Worm (Caenorhabditis elegans) whole organism, late embryonic: Measurements from ENCODE around the gene mdt-20.
A peak's percentile ranks its signal among the peaks of the same experiment; 100 is the strongest.
"Not testable (repeated sequence)": the region's sequence is repeated elsewhere in the genome, so short reads cannot be mapped to it uniquely, and the experiment has no call there.

Source experiments
- C08G9.2 ChIP-seq: sonication (generic microtip); optimal IDR thresholded peaks from 2 replicates; lab custom pipeline; 2016; ENCODE audit warnings: mild to moderate bottlenecking, missing genetic modification characterization, moderate library complexity, missing compliant biosample characterization
- C38D4.7 ChIP-seq: fragments of 200-800 bp; sonication (Bioruptor generic); optimal IDR thresholded peaks from 2 replicates; lab custom pipeline; 2018; ENCODE audit warnings: mild to moderate bottlenecking, missing genetic modification characterization, moderate library complexity, missing compliant biosample characterization
- T23F11.4 ChIP-seq: fragments of 200-800 bp; sonication (Bioruptor generic); optimal IDR thresholded peaks from 2 replicates; lab custom pipeline; 2018; ENCODE audit warnings: mild to moderate bottlenecking, missing genetic modification characterization, missing compliant biosample characterization
- Y22D7AL.16 ChIP-seq: sonication (generic microtip); optimal IDR thresholded peaks from 2 replicates; lab custom pipeline; 2016; ENCODE audit warnings: missing genetic modification characterization, missing compliant biosample characterization
- ceh-2 ChIP-seq: sonication (generic microtip); optimal IDR thresholded peaks from 2 replicates; lab custom pipeline; 2016; ENCODE audit warnings: missing genotype, missing genetic modification characterization, missing compliant biosample characterization
- ceh-45 ChIP-seq: fragments of 200-800 bp; sonication (Bioruptor generic); IDR thresholded peaks from 2 replicates; pipeline ENCODE4 v1.3.6; 2022; ENCODE audit warnings: missing genetic modification reagents, missing genetic modification characterization, missing compliant biosample characterization
- dve-1 ChIP-seq: sonication (generic microtip); optimal IDR thresholded peaks from 2 replicates; lab custom pipeline; 2017; ENCODE audit warnings: antibody characterized with exemption, mild to moderate bottlenecking, missing genetic modification characterization, missing compliant biosample characterization
- elt-2 ChIP-seq: sonication (generic microtip); optimal IDR thresholded peaks from 2 replicates; lab custom pipeline; 2016; ENCODE audit warnings: missing genetic modification reagents, missing genetic modification characterization, missing compliant biosample characterization
- eyg-1 ChIP-seq: sonication (generic microtip); optimal IDR thresholded peaks from 2 replicates; lab custom pipeline; 2016; ENCODE audit warnings: missing genotype, missing genetic modification characterization, missing compliant biosample characterization
- fkh-10 ChIP-seq: fragments of 150-350 bp; optimal IDR thresholded peaks from 2 replicates; lab custom pipeline; 2014; ENCODE audit warnings: missing biosample characterization, missing genetic modification reagents, missing genetic modification characterization
- gmeb-2 ChIP-seq: sonication (generic microtip); optimal IDR thresholded peaks from 2 replicates; lab custom pipeline; 2016; ENCODE audit warnings: missing genetic modification characterization, inconsistent platforms, missing compliant biosample characterization
- hlh-6 ChIP-seq: sonication (generic microtip); optimal IDR thresholded peaks from 2 replicates; lab custom pipeline; 2016; ENCODE audit warnings: missing genotype, missing genetic modification characterization, missing compliant biosample characterization
- hlh-8 ChIP-seq: sonication (generic microtip); optimal IDR thresholded peaks from 2 replicates; lab custom pipeline; 2016; ENCODE audit warnings: missing genotype, missing genetic modification characterization, missing compliant biosample characterization
- lim-6 ChIP-seq: sonication (generic microtip); optimal IDR thresholded peaks from 2 replicates; lab custom pipeline; 2016; ENCODE audit warnings: missing genetic modification characterization, missing compliant biosample characterization
- lin-11 ChIP-seq: fragments of 200-800 bp; sonication (Bioruptor generic); optimal IDR thresholded peaks from 2 replicates; lab custom pipeline; 2018; ENCODE audit warnings: mild to moderate bottlenecking, missing genetic modification characterization, missing compliant biosample characterization
- madf-2 ChIP-seq: sonication (generic microtip); optimal IDR thresholded peaks from 2 replicates; lab custom pipeline; 2017; ENCODE audit warnings: missing genetic modification characterization, missing compliant biosample characterization
- nhr-11 ChIP-seq: fragments of 150-350 bp; optimal IDR thresholded peaks from 2 replicates; lab custom pipeline; 2014; ENCODE audit warnings: missing biosample characterization, missing genetic modification characterization
- nhr-232 ChIP-seq: sonication (generic microtip); optimal IDR thresholded peaks from 2 replicates; lab custom pipeline; 2016; ENCODE audit warnings: missing genetic modification characterization, missing compliant biosample characterization
- odd-2 ChIP-seq: sonication (generic microtip); optimal IDR thresholded peaks from 2 replicates; lab custom pipeline; 2017; ENCODE audit warnings: antibody characterized with exemption, mild to moderate bottlenecking, missing genetic modification characterization, missing compliant biosample characterization
- pag-3 ChIP-seq: sonication (generic microtip); optimal IDR thresholded peaks from 2 replicates; lab custom pipeline; 2016; ENCODE audit warnings: missing compliant biosample characterization, missing genetic modification characterization, borderline replicate concordance
- pax-1 ChIP-seq: fragments of 150-350 bp; optimal IDR thresholded peaks from 2 replicates; lab custom pipeline; 2014; ENCODE audit warnings: missing biosample characterization, missing genetic modification characterization
- pqm-1 ChIP-seq: sonication (generic microtip); optimal IDR thresholded peaks from 2 replicates; lab custom pipeline; 2016; ENCODE audit warnings: missing genetic modification characterization, missing compliant biosample characterization
- pros-1 ChIP-seq: fragments of 150-350 bp; optimal IDR thresholded peaks from 2 replicates; lab custom pipeline; 2014; ENCODE audit warnings: missing biosample characterization, missing genetic modification reagents, missing genetic modification characterization
- ref-2 ChIP-seq: sonication (generic microtip); optimal IDR thresholded peaks from 2 replicates; lab custom pipeline; 2016; ENCODE audit warnings: missing genetic modification characterization, missing compliant biosample characterization
- sox-4 ChIP-seq: sonication (generic microtip); optimal IDR thresholded peaks from 2 replicates; lab custom pipeline; 2017; ENCODE audit warnings: mild to moderate bottlenecking, missing genetic modification characterization, inconsistent platforms, missing compliant biosample characterization
- syd-9 ChIP-seq: sonication (generic microtip); optimal IDR thresholded peaks from 2 replicates; lab custom pipeline; 2016; ENCODE audit warnings: mild to moderate bottlenecking, missing genetic modification characterization, moderate library complexity, missing compliant biosample characterization
- ttx-3 ChIP-seq: sonication (generic microtip); optimal IDR thresholded peaks from 2 replicates; lab custom pipeline; 2016; ENCODE audit warnings: missing genetic modification reagents, missing genetic modification characterization, missing compliant biosample characterization
- unc-3 ChIP-seq, 2 experiments: fragments of 200-800 bp in 1 of 2; sonication (Bioruptor generic) in 1 of 2; sonication (generic microtip) in 1 of 2; conservative IDR thresholded peaks in 1 of 2; optimal IDR thresholded peaks in 1 of 2; 2 replicates each; pipeline versions ENCODE4 v1.3.6 to Lab custom; 2016 to 2022; ENCODE audit warnings: missing compliant biosample characterization in 2 of 2, missing genetic modification characterization in 2 of 2, missing genetic modification reagents in 1 of 2
- unc-42 ChIP-seq: sonication (generic microtip); optimal IDR thresholded peaks from 2 replicates; lab custom pipeline; 2016; ENCODE audit warnings: missing genotype, missing genetic modification characterization, missing compliant biosample characterization
- unc-55 ChIP-seq: sonication (generic microtip); optimal IDR thresholded peaks from 2 replicates; lab custom pipeline; 2017; ENCODE audit warnings: missing biosample characterization, missing genetic modification reagents, missing genetic modification characterization
- unc-86 ChIP-seq: sonication (generic microtip); optimal IDR thresholded peaks from 2 replicates; lab custom pipeline; 2016; ENCODE audit warnings: missing genetic modification characterization, missing compliant biosample characterization

The mdt-20 gene

DNA sequence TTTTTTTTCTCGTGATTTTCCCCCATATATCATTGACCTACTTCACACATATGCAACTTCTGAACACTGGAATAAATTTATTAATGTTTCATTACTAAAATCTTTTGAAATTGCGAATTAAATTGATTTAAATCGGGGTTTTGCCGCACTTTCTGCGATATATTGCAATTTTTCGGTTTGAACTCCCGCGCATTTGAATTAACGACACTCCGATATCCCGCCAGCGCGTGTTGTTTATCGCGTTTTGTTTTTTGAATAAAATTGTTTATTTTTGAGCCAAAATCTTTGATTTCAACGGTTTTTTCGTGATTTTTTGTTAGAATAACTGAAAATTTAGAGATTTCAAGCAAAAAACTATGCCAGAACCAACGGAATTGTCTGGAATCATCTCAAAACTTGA lies 9.9 kb upstream of the mdt-20 start, which contains the start of gene Y104H12D.2:
Y104H12D.2 (plus strand) TSS at position 340 of the 400 bp plus-strand sequence.
- no peak for TF ChIP-seq nhr-11 (tag; lab: Kevin White, UChicago)
- TF ChIP-seq unc-42 (tag; lab: Kevin White, UChicago), result peak; percentile 32

DNA sequence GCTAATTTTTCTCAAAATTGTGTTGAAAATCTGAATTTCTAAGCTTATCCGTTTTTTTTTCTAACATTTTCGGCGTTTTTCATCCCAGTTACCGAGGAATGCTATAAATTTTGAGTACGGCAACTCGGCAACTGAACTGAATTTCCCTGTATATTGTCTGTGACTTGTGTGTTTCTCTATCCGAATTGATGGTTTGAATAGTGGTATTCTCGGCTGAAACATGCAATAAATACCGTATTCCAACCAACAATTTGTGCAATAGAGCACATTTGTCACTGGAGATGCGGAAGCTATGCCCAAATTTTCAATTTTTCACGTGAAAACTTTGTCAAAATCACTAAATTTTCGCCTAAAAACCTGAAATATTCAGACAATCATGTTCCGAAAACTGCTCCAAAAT lies 5.3 kb upstream of the mdt-20 start, which contains the start of gene rmif-2:
rmif-2 (plus strand) TSS at position 301 of the 400 bp plus-strand sequence.
- not testable (repeated sequence) for TF ChIP-seq fkh-10; unc-3 (GFP tag; conservative IDR thresholded peaks at IDR 0.05; lab: Robert Waterston, UW); unc-3 (tag; optimal IDR thresholded peaks at IDR 0.05; lab: Kevin White, UChicago); Y22D7AL.16 (tag; lab: Kevin White, UChicago)

DNA sequence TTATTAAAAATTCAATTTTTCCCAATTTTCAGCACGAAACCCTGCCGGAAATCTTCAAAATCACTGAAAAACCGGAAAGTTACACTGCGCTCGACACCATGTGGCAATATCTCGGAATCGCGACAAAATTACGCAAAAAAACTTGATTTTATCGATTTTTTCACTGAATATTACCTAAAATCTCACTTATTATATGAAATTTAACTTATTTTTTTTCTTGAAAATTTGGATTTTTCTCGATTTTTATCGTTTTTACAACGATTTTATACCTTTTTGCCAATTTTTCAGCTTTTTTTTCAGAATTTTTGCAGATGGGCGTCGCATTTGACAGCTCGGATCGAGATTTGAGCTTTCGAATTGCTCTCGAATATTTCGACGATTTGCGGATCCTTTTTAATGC lies 5.2 kb downstream of the mdt-20 start, which contains the start of gene spl-3:
spl-3 (plus strand) TSS at position 301 of the 400 bp plus-strand sequence.
- no peak for TF ChIP-seq eyg-1 (tag; lab: Kevin White, UChicago)
- TF ChIP-seq sox-4 (tag; lab: Kevin White, UChicago), result no peak
- no peak for TF ChIP-seq madf-2
- no peak for TF ChIP-seq ttx-3 (tag; lab: Kevin White, UChicago)
- no peak for TF ChIP-seq pros-1 (tag; lab: Kevin White, UChicago)
- TF ChIP-seq hlh-8, result no peak
- no peak for TF ChIP-seq lim-6 (tag; lab: Kevin White, UChicago)
- TF ChIP-seq pqm-1 (tag; lab: Kevin White, UChicago), result no peak
- no peak for TF ChIP-seq dve-1 (tag; lab: Kevin White, UChicago)
- TF ChIP-seq unc-55 (GFP tag; lab: Kevin White, UChicago), result no peak
- TF ChIP-seq fkh-10, result no peak
- no peak for TF ChIP-seq pax-1 (tag; lab: Kevin White, UChicago)
- TF ChIP-seq, all 69 proteins: peak for 0

DNA sequence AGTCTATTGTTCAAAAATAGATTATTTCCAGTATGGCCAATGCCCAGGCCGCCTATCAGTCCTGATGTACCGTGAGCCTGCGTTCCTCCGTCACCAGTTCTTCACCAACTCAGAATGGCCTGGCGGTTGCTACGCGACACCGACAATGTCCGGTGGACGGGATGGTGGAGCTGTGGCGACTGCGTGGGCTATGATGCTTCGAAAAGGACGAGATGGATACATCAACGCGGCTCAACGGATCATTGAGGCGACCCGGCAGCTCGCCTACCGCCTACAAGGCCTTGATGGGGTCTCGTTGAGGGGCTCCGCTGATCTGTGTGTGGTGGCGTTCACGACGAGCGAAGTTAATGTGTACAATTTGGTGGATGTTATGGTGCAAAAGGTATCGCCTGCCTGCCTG lies 11.9 kb downstream of the mdt-20 start:
- TF ChIP-seq hlh-6 (tag; lab: Kevin White, UChicago) (no peak), pag-3 (tag; lab: Kevin White, UChicago) (no peak), elt-2 (tag; lab: Kevin White, UChicago) (no peak), ceh-45 (no peak), gmeb-2 (tag; lab: Kevin White, UChicago) (no peak), madf-2 (no peak), unc-86 (tag; lab: Kevin White, UChicago) (no peak), nhr-11 (tag; lab: Kevin White, UChicago) (no peak), syd-9 (no peak), fkh-10 (no peak), ref-2 (tag; lab: Kevin White, UChicago) (no peak), T23F11.4 (GFP tag; lab: Kevin White, UChicago) (no peak), lin-11 (tag; lab: Kevin White, UChicago) (no peak), C38D4.7 (GFP tag; lab: Kevin White, UChicago) (no peak), Y22D7AL.16 (tag; lab: Kevin White, UChicago) (no peak), ceh-2 (no peak), odd-2 (tag; lab: Kevin White, UChicago) (no peak)

DNA sequence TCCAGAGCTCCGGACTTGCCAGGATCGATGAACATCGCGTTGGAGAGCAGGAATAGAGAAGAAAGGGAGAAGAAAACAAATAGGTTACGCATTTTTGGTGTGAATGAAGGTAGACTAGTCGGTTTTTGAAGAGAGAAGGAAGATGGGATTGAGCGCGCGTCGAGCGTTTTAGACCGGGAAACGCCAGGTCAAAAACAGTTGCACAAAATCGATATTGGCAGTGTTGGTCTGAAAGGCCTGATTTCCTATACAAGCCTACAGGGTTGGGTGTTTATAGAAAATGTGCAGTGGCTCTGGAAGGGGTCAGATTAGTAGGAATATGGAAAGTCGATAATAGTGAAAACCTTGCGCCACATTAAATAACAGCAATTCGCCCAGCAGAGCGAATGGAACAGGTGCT lies 17.3 kb downstream of the mdt-20 start, which contains the start of gene dsl-2:
dsl-2 (minus strand) TSS at position 101 of the 400 bp plus-strand sequence.
- TF ChIP-seq C08G9.2 (tag; lab: Kevin White, UChicago) (no peak), odd-2 (tag; lab: Kevin White, UChicago) (no peak)
- TF ChIP-seq, all 69 proteins: peak for 0

DNA sequence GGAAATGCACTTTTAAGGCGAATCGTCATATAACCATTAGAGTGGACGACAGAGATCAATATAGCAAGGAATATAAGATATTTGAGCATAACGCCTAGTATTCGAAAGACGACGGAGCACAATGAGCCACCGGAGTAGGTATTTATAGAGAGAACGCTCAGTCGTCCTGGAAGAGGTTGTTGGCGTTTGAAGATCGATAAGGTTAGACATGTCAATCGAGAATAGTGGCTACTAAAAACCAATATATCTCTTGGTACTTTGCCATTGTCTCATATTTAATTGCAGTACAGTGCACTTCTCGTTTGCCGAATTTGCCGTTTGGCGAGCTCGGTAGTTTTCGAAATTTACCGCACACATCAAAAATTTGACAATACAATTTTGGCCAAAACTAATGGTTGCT lies 20.4 kb downstream of the mdt-20 start, which contains the start of gene dsl-1:
dsl-1 (minus strand) TSS at position 101 of the 400 bp plus-strand sequence.
- TF ChIP-seq nhr-232 (tag; lab: Kevin White, UChicago) (no peak), hlh-6 (tag; lab: Kevin White, UChicago) (no peak)
